Worm (Caenorhabditis elegans) whole organism, L4/young adult: Measurements from ENCODE around the gene F48D6.4.

Source experiments
- W03F9.2 ChIP-seq: fragments of 150-350 bp; optimal IDR thresholded peaks from 2 replicates; lab custom pipeline; 2014; ENCODE audit warnings: missing biosample characterization, missing genetic modification characterization
- him-1 ChIP-seq: sonication (generic microtip); optimal IDR thresholded peaks from 2 replicates; lab custom pipeline; 2016; ENCODE audit warnings: missing genotype, missing genetic modification reagents, missing genetic modification characterization, missing compliant biosample characterization

DNA sequence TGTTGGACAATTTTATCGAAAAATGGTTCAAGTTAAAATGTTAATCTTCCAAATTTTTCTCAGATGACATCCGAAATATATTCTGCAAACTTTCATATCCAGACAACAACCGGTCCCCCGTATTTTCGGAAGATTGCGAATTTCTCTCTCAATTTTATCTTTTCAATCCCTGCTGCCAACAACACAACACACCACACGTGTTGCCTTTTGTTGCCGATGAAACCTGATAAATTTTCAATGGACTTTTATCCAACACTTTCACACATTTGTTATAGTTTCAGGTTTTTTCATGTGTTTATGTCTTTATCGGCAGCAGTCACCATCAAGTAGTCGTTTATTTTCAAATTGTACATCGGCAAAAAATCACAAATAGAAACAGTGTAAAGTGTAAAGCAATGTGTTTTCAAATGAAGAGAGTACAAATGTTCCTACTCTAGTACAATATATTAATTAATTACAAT lies 745 bp downstream of the F48D6.4 start:
- TF ChIP-seq him-1 (tag; lab: Kevin White, UChicago) (no peak), W03F9.2 (tag; lab: Kevin White, UChicago) (no peak)
